Worm (Caenorhabditis elegans): ENCODE data around the gene spl-1.

The spl-1 gene

DNA sequence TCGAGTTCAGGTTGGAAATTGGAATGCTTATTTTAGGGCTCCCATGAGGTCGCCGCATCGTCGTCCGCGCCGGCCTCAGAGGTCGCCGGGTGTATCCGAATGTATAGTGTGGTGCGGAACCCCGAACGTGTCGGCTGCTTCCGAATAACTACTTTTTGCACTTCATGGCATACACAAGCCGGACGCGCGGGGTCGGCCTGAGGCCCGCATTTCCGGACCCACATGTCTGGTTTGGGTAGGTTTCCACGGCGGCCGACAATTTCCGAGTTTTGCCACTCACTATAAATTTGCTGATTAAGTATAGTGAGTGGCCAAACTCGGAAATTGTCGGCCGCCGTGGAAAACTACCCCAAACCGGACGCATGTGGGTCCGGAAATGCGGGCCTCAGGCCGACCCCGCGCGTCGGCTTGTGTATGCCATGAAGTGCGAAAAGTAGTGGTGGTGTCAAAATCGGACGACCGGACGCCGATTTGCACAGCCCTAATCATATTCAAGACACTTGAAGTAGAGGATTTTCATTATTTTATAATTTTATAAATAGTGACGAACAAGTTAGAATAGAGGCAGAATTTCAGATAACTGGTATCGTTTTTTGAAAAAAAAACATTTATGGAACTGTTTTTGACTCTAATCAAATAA is 44.7 kb downstream of the spl-1 start:
- no peak for TF ChIP-seq unc-62 (GFP tag; optimal IDR thresholded peaks at IDR 0.05)

DNA sequence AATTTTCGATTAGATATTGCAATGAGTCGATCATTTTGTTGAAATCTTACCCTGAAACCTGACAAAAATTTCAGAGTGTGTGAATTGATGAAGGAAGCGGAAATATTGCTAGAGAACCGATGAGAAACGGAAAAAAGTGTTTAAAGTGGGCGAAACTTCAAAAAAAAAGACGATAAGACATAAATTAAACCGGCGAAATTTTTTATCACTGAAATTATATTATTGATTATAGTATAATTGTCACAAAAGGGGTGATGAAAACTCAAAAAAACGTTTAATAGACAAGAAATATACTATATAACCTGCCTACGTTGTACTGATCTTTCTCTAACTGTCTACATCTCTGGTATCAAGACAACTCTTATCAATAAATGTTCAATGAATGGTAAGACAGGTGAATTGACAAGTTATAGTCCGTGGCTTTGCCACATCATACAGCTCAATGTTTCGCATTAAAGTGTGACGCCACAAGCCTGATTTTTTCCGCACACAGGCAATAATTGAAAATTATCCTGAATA is 45.8 kb downstream of the spl-1 start, which contains the start of gene pxmp-4:
TSS of gene pxmp-4 (minus strand) at position 51 of the 519 bp plus-strand sequence.
- TF ChIP-seq unc-62 (GFP tag; optimal IDR thresholded peaks at IDR 0.05), result no peak

DNA sequence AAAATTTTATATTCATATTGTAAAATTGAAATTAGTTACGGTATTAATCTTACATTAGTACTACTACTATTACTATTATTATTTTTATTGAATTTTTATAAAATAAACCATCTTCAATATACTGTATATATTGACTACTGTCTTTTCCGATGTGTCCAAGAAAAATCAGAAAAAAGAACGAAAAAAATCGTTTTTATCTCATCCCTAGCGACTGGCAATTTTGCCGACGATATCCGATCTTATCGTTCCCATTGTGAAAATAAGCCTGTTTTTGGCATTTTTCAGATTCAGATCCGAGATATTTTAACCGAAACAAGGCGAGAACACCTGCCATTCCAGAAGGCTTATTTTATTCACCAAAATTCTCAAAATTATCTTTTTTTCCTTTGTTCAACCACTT is 52.5 kb downstream of the spl-1 start, which contains the start of gene F18F11.4:
TSS of gene F18F11.4 (plus strand) at position 301 of the 400 bp plus-strand sequence.
- no peak for TF ChIP-seq unc-62 (GFP tag; optimal IDR thresholded peaks at IDR 0.05)

Measured in whole organism, dauer.